Worm (Caenorhabditis elegans): ENCODE results near the gene ZK1073.1.

DNA sequence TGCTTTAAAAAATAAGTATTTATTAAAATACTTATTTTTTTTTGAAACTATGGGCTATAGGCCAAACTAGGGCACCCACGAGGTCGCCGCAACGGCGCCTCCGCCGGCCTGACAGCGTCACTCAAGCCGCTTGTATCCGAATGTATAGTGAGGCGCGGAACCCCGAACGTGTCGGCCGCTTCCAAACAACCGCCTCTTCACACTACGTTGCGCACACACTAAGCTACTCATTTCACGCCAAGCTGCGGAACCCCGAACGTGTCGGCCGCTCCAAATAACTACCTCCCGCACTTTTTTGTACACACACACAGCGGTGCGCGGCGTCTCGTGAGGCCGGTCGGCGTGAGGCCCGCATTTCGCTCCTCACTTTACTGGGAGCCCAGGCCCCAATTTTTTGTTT lies 15.7 kb downstream of the ZK1073.1 start:
- TF ChIP-seq hlh-30 (tag; optimal IDR thresholded peaks at IDR 0.05; ENCODE audit: insufficient read depth) (no peak), dmd-9 (GFP tag; IDR thresholded peaks at IDR 0.05) (no peak), R02D3.7 (tag; optimal IDR thresholded peaks at IDR 0.05) (no peak), nhr-76 (tag; optimal IDR thresholded peaks at IDR 0.05) (no peak), ceh-82 (tag; optimal IDR thresholded peaks at IDR 0.05) (no peak), unc-130 (GFP tag; optimal IDR thresholded peaks at IDR 0.05) (no peak), dpl-1 (GFP tag; optimal IDR thresholded peaks at IDR 0.05) (no peak), unc-62 (GFP tag; optimal IDR thresholded peaks at IDR 0.05 in 1 of 2) (no peak), unc-62 (tag; optimal IDR thresholded peaks at IDR 0.05) (no peak), nhr-25 (tag; optimal IDR thresholded peaks at IDR 0.05; ENCODE audit: borderline replicate concordance, insufficient read depth) (no peak), madf-5 (GFP tag; IDR thresholded peaks at IDR 0.05) (no peak)

Data from whole organism, L4 larva.